Worm (Caenorhabditis elegans) whole organism, young adult: ENCODE data around the gene unc-33.

ENCODE experiments used
- B0336.3 ChIP-seq: fragments of 200-800 bp; sonication (Bioruptor generic); IDR thresholded peaks from 2 replicates; pipeline ENCODE4 v1.3.6; 2022; ENCODE audit warnings: missing genetic modification characterization, missing compliant biosample characterization
- F49E8.2 ChIP-seq: sonication (generic microtip); optimal IDR thresholded peaks from 3 replicates; lab custom pipeline; 2017; ENCODE audit warnings: missing genetic modification characterization, mild to moderate bottlenecking, missing compliant biosample characterization, antibody characterized with exemption, moderate library complexity; ENCODE audit not compliant: insufficient read depth
- F57A8.1 ChIP-seq: fragments of 200-800 bp; sonication (Bioruptor generic); optimal IDR thresholded peaks from 2 replicates; lab custom pipeline; 2018; ENCODE audit warnings: mild to moderate bottlenecking, missing genetic modification characterization, moderate library complexity, missing compliant biosample characterization
- K12H6.12 ChIP-seq: fragments of 200-800 bp; sonication (Bioruptor generic); optimal IDR thresholded peaks from 2 replicates; lab custom pipeline; 2018; ENCODE audit warnings: mild to moderate bottlenecking, missing genetic modification characterization, missing compliant biosample characterization
- Y56A3A.18 ChIP-seq: fragments of 200-800 bp; sonication (Bioruptor generic); IDR thresholded peaks from 2 replicates; pipeline ENCODE4 v1.3.6; 2022; ENCODE audit warnings: missing genetic modification reagents, missing genetic modification characterization, missing compliant biosample characterization
- athp-1 ChIP-seq: sonication (generic microtip); optimal IDR thresholded peaks from 2 replicates; lab custom pipeline; 2017; ENCODE audit warnings: mild to moderate bottlenecking, missing genetic modification characterization, missing compliant biosample characterization
- attf-3 ChIP-seq: fragments of 200-800 bp; sonication (Bioruptor generic); conservative IDR thresholded peaks from 2 replicates; pipeline ENCODE4 v1.3.6; 2022; ENCODE audit warnings: missing genetic modification reagents, missing genetic modification characterization, missing compliant biosample characterization
- cebp-1 ChIP-seq, 2 experiments: fragments of 200-800 bp in 1 of 2; sonication (Bioruptor generic) in 1 of 2; sonication (generic microtip) in 1 of 2; IDR thresholded peaks in 1 of 2; optimal IDR thresholded peaks in 1 of 2; 2 replicates each; pipeline versions ENCODE4 v1.3.6 to Lab custom; 2017 to 2022; ENCODE audit warnings: missing compliant biosample characterization in 2 of 2, missing genetic modification characterization in 2 of 2, mild to moderate bottlenecking in 1 of 2, missing genetic modification reagents in 1 of 2, moderate library complexity in 1 of 2
- cebp-2 ChIP-seq: fragments of 200-800 bp; sonication (Bioruptor generic); IDR thresholded peaks from 2 replicates; pipeline ENCODE4 v1.3.6; 2022; ENCODE audit warnings: missing genetic modification characterization, missing compliant biosample characterization
- ceh-27 ChIP-seq: fragments of 200-800 bp; sonication (Bioruptor generic); optimal IDR thresholded peaks from 2 replicates; lab custom pipeline; 2018; ENCODE audit warnings: mild to moderate bottlenecking, missing genetic modification characterization, moderate library complexity, missing compliant biosample characterization
- ceh-40 ChIP-seq: fragments of 200-800 bp; sonication (Bioruptor generic); IDR thresholded peaks from 2 replicates; pipeline ENCODE4 v1.3.6; 2022; ENCODE audit warnings: missing genetic modification characterization, missing compliant biosample characterization
- ceh-58 ChIP-seq: fragments of 200-800 bp; sonication (Bioruptor generic); IDR thresholded peaks from 2 replicates; pipeline ENCODE4 v1.3.6; 2022; ENCODE audit warnings: missing genetic modification characterization, missing compliant biosample characterization
- dox-1 ChIP-seq: fragments of 200-800 bp; sonication (Bioruptor generic); IDR thresholded peaks from 2 replicates; pipeline ENCODE4 v1.3.6; 2022; ENCODE audit warnings: missing genetic modification reagents, missing genetic modification characterization, missing compliant biosample characterization
- dpl-1 ChIP-seq: fragments of 150-350 bp; optimal IDR thresholded peaks from 2 replicates; lab custom pipeline; 2014; ENCODE audit warnings: missing biosample characterization, missing genetic modification reagents, missing genetic modification characterization
- efl-1 ChIP-seq: fragments of 150-350 bp; optimal IDR thresholded peaks from 2 replicates; lab custom pipeline; 2014; ENCODE audit warnings: missing biosample characterization, missing genetic modification reagents, missing genetic modification characterization
- egrh-3 ChIP-seq: fragments of 200-800 bp; sonication (Bioruptor generic); IDR thresholded peaks from 2 replicates; pipeline ENCODE4 v1.3.6; 2022; ENCODE audit warnings: missing genetic modification reagents, missing genetic modification characterization, missing compliant biosample characterization
- hrde-1 ChIP-seq: sonication (generic microtip); optimal IDR thresholded peaks from 2 replicates; lab custom pipeline; 2016; ENCODE audit warnings: missing genetic modification characterization, mild to moderate bottlenecking, missing compliant biosample characterization, moderate library complexity, missing genotype, missing genetic modification reagents, borderline replicate concordance
- hsf-1 ChIP-seq: fragments of 200-800 bp; sonication (Bioruptor generic); IDR thresholded peaks from 2 replicates; pipeline ENCODE4 v1.3.6; 2022; ENCODE audit warnings: missing genetic modification reagents, missing genetic modification characterization, missing compliant biosample characterization
- let-526 ChIP-seq: fragments of 200-800 bp; sonication (Bioruptor generic); IDR thresholded peaks from 2 replicates; pipeline ENCODE4 v1.3.6; 2022; ENCODE audit warnings: missing genetic modification reagents, missing genetic modification characterization, missing compliant biosample characterization
- lin-26 ChIP-seq: fragments of 200-800 bp; sonication (Bioruptor generic); IDR thresholded peaks from 2 replicates; pipeline ENCODE4 v1.3.6; 2022; ENCODE audit warnings: missing genetic modification reagents, missing genetic modification characterization, missing compliant biosample characterization
- lin-35 ChIP-seq, 3 experiments: fragments of 150-350 bp in 2 of 3; sonication (generic microtip) in 1 of 3; optimal IDR thresholded peaks; 2 replicates each; lab custom pipeline; 2014 to 2018; ENCODE audit warnings: missing biosample characterization in 3 of 3, missing genetic modification characterization in 3 of 3, missing genetic modification reagents in 3 of 3
- lir-1 ChIP-seq: fragments of 200-800 bp; sonication (Bioruptor generic); conservative IDR thresholded peaks from 2 replicates; pipeline ENCODE4 v1.3.6; 2022; ENCODE audit warnings: missing genetic modification reagents, missing genetic modification characterization, missing compliant biosample characterization
- madf-10 ChIP-seq: sonication (generic microtip); optimal IDR thresholded peaks from 2 replicates; lab custom pipeline; 2016; ENCODE audit warnings: mild to moderate bottlenecking, missing genetic modification characterization, missing compliant biosample characterization
- madf-3 ChIP-seq: fragments of 200-800 bp; sonication (Bioruptor generic); IDR thresholded peaks from 2 replicates; pipeline ENCODE4 v1.3.6; 2022; ENCODE audit warnings: missing genetic modification reagents, missing genetic modification characterization, missing compliant biosample characterization
- madf-6 ChIP-seq: fragments of 200-800 bp; sonication (Bioruptor generic); IDR thresholded peaks from 2 replicates; pipeline ENCODE4 v1.3.6; 2022; ENCODE audit warnings: missing genetic modification reagents, missing genetic modification characterization, missing compliant biosample characterization
- madf-8 ChIP-seq: fragments of 200-800 bp; sonication (Bioruptor generic); conservative IDR thresholded peaks from 2 replicates; pipeline ENCODE4 v1.3.6; 2022; ENCODE audit warnings: missing genetic modification reagents, missing genetic modification characterization, missing compliant biosample characterization
- mes-4 ChIP-seq: sonication (generic microtip); optimal IDR thresholded peaks from 2 replicates; lab custom pipeline; 2016; ENCODE audit warnings: missing genotype, missing genetic modification characterization, missing compliant biosample characterization
- nhr-179 ChIP-seq: sonication (generic microtip); optimal IDR thresholded peaks from 2 replicates; lab custom pipeline; 2016; ENCODE audit warnings: mild to moderate bottlenecking, missing genetic modification characterization, missing compliant biosample characterization
- pha-4 ChIP-seq: fragments of 150-350 bp; sonication (generic microtip); optimal IDR thresholded peaks from 2 replicates; lab custom pipeline; 2014; ENCODE audit warnings: missing biosample characterization, missing genetic modification reagents, missing genetic modification characterization
- snpc-1.3 ChIP-seq: sonication (generic microtip); optimal IDR thresholded peaks from 2 replicates; lab custom pipeline; 2017; ENCODE audit warnings: missing genetic modification characterization, mild to moderate bottlenecking, missing compliant biosample characterization, antibody characterized with exemption, moderate library complexity, missing genotype, missing genetic modification reagents; ENCODE audit not compliant: insufficient read depth
- snpc-3.4 ChIP-seq: sonication (generic microtip); optimal IDR thresholded peaks from 2 replicates; lab custom pipeline; 2017; ENCODE audit warnings: missing genetic modification characterization, mild to moderate bottlenecking, missing compliant biosample characterization, antibody characterized with exemption, moderate library complexity, missing genotype, missing genetic modification reagents
- unc-130 ChIP-seq: sonication (generic microtip); optimal IDR thresholded peaks from 2 replicates; lab custom pipeline; 2016; ENCODE audit warnings: missing genetic modification reagents, missing genetic modification characterization, missing compliant biosample characterization
- xnd-1 ChIP-seq: sonication (generic microtip); optimal IDR thresholded peaks from 2 replicates; lab custom pipeline; 2016; ENCODE audit warnings: missing genotype, missing genetic modification reagents, missing genetic modification characterization, missing compliant biosample characterization
- ztf-28 ChIP-seq: fragments of 200-800 bp; sonication (Bioruptor generic); IDR thresholded peaks from 2 replicates; pipeline ENCODE4 v1.3.6; 2022; ENCODE audit warnings: missing genetic modification reagents, missing genetic modification characterization, missing compliant biosample characterization

unc-33 gene

DNA sequence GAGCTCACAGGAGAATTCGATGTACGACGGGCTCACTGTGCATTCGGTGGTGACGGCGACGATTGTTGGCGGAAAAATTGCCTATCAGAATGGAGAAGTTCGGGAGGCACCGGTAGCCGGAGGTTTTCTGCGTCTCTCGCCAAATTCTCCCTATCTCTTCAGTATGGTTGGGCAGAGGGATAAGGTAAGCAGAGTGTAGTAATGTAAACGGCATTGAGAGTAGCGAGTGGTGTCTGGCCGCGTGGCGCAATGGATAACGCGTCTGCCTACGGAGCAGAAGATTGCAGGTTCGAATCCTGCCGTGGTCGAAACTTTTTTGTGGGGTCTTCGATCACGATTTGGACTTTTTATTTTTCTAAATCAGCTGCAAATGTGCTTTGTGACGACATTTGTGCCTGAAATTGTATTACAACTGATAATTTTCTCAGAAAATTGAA is 7.9 kb downstream of the unc-33 start (continued):
- TF ChIP-seq snpc-3.4, result no peak
- peak; percentile 57 for TF ChIP-seq F57A8.1 (GFP tag; lab: Kevin White, UChicago)
- TF ChIP-seq F49E8.2, result peak; percentile 59
- 0 out of 2 replicates have a peak, but pooled peaks have one; percentile 46 for TF ChIP-seq madf-3 (GFP tag; lab: Robert Waterston, UW)
- no peak for TF ChIP-seq dpl-1 (GFP tag; lab: Kevin White, UChicago)
- TF ChIP-seq athp-1, result peak; percentile 45
- TF ChIP-seq nhr-179 (tag; lab: Kevin White, UChicago), result no peak
- TF ChIP-seq pha-4, result no peak
- TF ChIP-seq madf-6 (GFP tag; lab: Robert Waterston, UW), result peak; percentile 59
- TF ChIP-seq, all 124 proteins: peak for 64

DNA sequence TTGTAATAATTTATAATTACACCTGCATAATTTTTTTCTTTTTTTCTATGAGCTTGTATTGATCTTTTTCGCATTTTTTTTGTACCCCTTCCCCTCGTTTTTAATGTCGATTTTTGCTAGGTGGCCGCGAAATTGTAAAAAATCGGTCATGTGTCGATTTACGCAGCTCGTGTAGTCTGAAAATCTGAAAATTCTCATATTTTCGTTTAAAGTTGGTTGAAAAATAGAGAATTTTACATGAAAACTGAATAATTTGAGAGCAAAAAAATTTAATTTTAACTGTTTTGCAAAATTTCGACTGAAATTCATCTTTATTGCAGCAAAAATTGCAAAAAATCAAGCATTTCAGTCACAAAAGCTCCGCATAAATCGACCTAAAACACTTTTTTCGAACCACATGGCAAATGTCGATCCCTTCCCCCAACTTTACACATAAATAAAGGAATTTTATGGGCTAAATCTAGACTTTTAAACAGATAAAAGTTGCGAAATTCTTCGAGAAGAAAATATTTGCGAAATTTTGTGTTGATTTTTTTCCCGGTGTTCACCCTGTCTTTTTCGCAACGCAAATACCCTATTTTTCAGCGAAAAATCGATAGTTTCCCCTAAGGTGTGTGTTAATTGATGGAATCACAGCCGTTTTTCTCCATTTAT is 9.6 kb downstream of the unc-33 start:
- no peak for TF ChIP-seq ceh-27 (GFP tag; lab: Kevin White, UChicago)
- no peak for TF ChIP-seq let-526 (GFP tag; lab: Robert Waterston, UW)
- TF ChIP-seq hrde-1, result no peak
- TF ChIP-seq ceh-58, result no peak
- TF ChIP-seq dox-1 (GFP tag; lab: Robert Waterston, UW), result no peak
- no peak for TF ChIP-seq Y56A3A.18
- no peak for TF ChIP-seq ztf-28 (GFP tag; lab: Robert Waterston, UW)
- TF ChIP-seq mes-4 (tag; lab: Kevin White, UChicago), result no peak
- no peak for TF ChIP-seq madf-10 (tag; lab: Kevin White, UChicago)
- TF ChIP-seq ceh-40, result no peak
- TF ChIP-seq cebp-1 (GFP tag; IDR thresholded peaks at IDR 0.05; lab: Robert Waterston, UW), result 0 out of 2 replicates have a peak, but pooled peaks have one; percentile 35
- peak; percentile 88 for TF ChIP-seq cebp-1 (tag; optimal IDR thresholded peaks at IDR 0.05; lab: Kevin White, UChicago)
- TF ChIP-seq B0336.3 (GFP tag; lab: Robert Waterston, UW), result peak; percentile 17; the same call in 1 of the 2 replicates
- no peak for TF ChIP-seq cebp-2
- peak in 1 of 3 experiments; percentile 30 for TF ChIP-seq lin-35 (GFP tag; optimal IDR thresholded peaks at IDR 0.05; lab: Kevin White, UChicago)
- no peak for TF ChIP-seq madf-3 (GFP tag; lab: Robert Waterston, UW)
- TF ChIP-seq hsf-1 (GFP tag; lab: Robert Waterston, UW), result no peak
- TF ChIP-seq athp-1, result no peak
- TF ChIP-seq snpc-1.3, result no peak

DNA sequence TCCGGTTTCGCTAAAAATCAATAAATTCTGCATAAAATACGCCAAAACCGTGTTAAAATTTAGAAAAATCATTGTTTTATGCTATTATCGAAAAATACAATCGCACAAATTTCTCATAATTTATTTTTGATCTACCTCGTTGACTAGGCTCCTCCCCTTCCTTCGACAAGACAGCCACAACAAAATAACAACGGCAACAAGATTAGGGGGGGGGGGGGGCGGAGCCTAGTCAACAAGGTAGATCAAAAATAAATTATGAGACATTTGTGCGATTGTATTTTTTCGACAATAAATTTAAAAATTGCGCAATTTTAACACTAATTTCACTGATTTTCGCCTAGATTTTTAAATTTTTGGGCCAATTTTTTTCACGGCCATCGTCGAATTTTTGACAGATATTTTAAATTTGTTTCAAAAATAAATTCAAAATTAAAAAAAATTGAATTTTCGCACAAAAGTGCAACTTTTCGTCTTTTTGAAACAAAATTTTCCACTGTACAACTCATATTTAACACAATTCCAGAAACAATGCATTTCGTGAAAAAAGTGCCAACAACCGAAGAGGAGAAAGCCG is 10.2 kb downstream of the unc-33 start, which contains the start of gene M57.2:
Gene M57.2 (plus strand): TSS at position 524 of the 574 bp plus-strand sequence.
- no peak for TF ChIP-seq lir-1 (GFP tag; lab: Robert Waterston, UW)
- TF ChIP-seq unc-130 (GFP tag; lab: Kevin White, UChicago), result no peak
- no peak for TF ChIP-seq attf-3 (GFP tag; lab: Robert Waterston, UW)
- TF ChIP-seq athp-1, result no peak
- TF ChIP-seq madf-6 (GFP tag; lab: Robert Waterston, UW), result peak; percentile 75
- TF ChIP-seq madf-8 (GFP tag; lab: Robert Waterston, UW), result peak; percentile 51; the same call in 1 of the 2 replicates
- TF ChIP-seq K12H6.12 (tag; lab: Kevin White, UChicago), result no peak
- TF ChIP-seq efl-1 (GFP tag; lab: Kevin White, UChicago), result peak; percentile 27
- peak; percentile 13 for TF ChIP-seq xnd-1 (tag; lab: Kevin White, UChicago)
- TF ChIP-seq egrh-3 (GFP tag; lab: Robert Waterston, UW), result peak; percentile 66
- no peak for TF ChIP-seq lin-26
